Worm (Caenorhabditis elegans) whole organism, L3 larva: ENCODE results near the gene clec-219.

Experiments used
- R02D3.7 ChIP-seq: fragments of 150-350 bp; optimal IDR thresholded peaks from 2 replicates; lab custom pipeline; 2014; ENCODE audit warnings: missing biosample characterization, missing genetic modification characterization
- ZK546.5 ChIP-seq: sonication (generic microtip); optimal IDR thresholded peaks from 2 replicates; lab custom pipeline; 2017; ENCODE audit warnings: missing biosample characterization, missing genetic modification characterization
- aly-2 ChIP-seq: fragments of 150-350 bp; optimal IDR thresholded peaks from 2 replicates; lab custom pipeline; 2014; ENCODE audit warnings: missing biosample characterization, missing genetic modification characterization
- ama-1 ChIP-seq: fragments of 150-350 bp; optimal IDR thresholded peaks from 2 replicates; lab custom pipeline; 2018
- ceh-16 ChIP-seq: sonication (generic microtip); optimal IDR thresholded peaks from 2 replicates; lab custom pipeline; 2017; ENCODE audit warnings: missing biosample characterization, missing genetic modification characterization
- ceh-28 ChIP-seq: fragments of 150-350 bp; optimal IDR thresholded peaks from 2 replicates; lab custom pipeline; 2014; ENCODE audit warnings: missing biosample characterization, missing genetic modification reagents, missing genetic modification characterization
- ceh-82 ChIP-seq: fragments of 150-350 bp; optimal IDR thresholded peaks from 2 replicates; lab custom pipeline; 2014; ENCODE audit warnings: missing biosample characterization, missing genetic modification characterization
- ceh-9 ChIP-seq: sonication (generic microtip); optimal IDR thresholded peaks from 2 replicates; lab custom pipeline; 2018; ENCODE audit warnings: missing biosample characterization, missing genetic modification characterization
- daf-12 ChIP-seq: fragments of 150-350 bp; optimal IDR thresholded peaks from 2 replicates; lab custom pipeline; 2014; ENCODE audit warnings: missing biosample characterization, missing genetic modification reagents, missing genetic modification characterization
- egl-27 ChIP-seq: sonication (generic microtip); optimal IDR thresholded peaks from 4 replicates; lab custom pipeline; 2017; ENCODE audit warnings: missing biosample characterization, missing genetic modification reagents, missing genetic modification characterization
- egl-5 ChIP-seq: fragments of 150-350 bp; optimal IDR thresholded peaks from 2 replicates; lab custom pipeline; 2017; ENCODE audit warnings: missing biosample characterization, missing genetic modification reagents, missing genetic modification characterization, inconsistent platforms
- elt-1 ChIP-seq: fragments of 150-350 bp; optimal IDR thresholded peaks from 2 replicates; lab custom pipeline; 2014; ENCODE audit warnings: missing biosample characterization, missing genetic modification characterization
- elt-2 ChIP-seq: sonication (generic microtip); optimal IDR thresholded peaks from 2 replicates; lab custom pipeline; 2016; ENCODE audit warnings: missing genetic modification reagents, mild to moderate bottlenecking, missing genetic modification characterization, missing compliant biosample characterization
- elt-3 ChIP-seq, 3 experiments: fragments of 150-350 bp in 1 of 3; sonication (generic microtip) in 2 of 3; optimal IDR thresholded peaks; 2 replicates in 2 of 3; 4 replicates in 1 of 3; lab custom pipeline; 2014 to 2017; ENCODE audit warnings: missing biosample characterization in 3 of 3, missing genetic modification characterization in 3 of 3
- eor-1 ChIP-seq, 2 experiments: fragments of 150-350 bp; optimal IDR thresholded peaks; 2 replicates each; lab custom pipeline; 2014 to 2018; ENCODE audit warnings: missing biosample characterization in 2 of 2, missing genetic modification characterization in 2 of 2
- fkh-10 ChIP-seq: sonication (generic microtip); optimal IDR thresholded peaks from 2 replicates; lab custom pipeline; 2017; ENCODE audit warnings: missing biosample characterization, missing genetic modification reagents, missing genetic modification characterization
- fkh-2 ChIP-seq: fragments of 150-350 bp; optimal IDR thresholded peaks from 2 replicates; lab custom pipeline; 2014; ENCODE audit warnings: missing biosample characterization, missing genetic modification reagents, missing genetic modification characterization
- fos-1 ChIP-seq: fragments of 150-350 bp; optimal IDR thresholded peaks from 2 replicates; lab custom pipeline; 2014; ENCODE audit warnings: missing biosample characterization, missing genetic modification characterization
- hmg-11 ChIP-seq: sonication (generic microtip); optimal IDR thresholded peaks from 2 replicates; lab custom pipeline; 2016; ENCODE audit warnings: missing genetic modification characterization, missing compliant biosample characterization
- jun-1 ChIP-seq: fragments of 150-350 bp; optimal IDR thresholded peaks from 2 replicates; lab custom pipeline; 2014; ENCODE audit warnings: missing biosample characterization, missing genetic modification reagents, missing genetic modification characterization
- lin-15B ChIP-seq: fragments of 150-350 bp; optimal IDR thresholded peaks from 2 replicates; lab custom pipeline; 2014; ENCODE audit warnings: missing biosample characterization, missing genetic modification characterization
- lin-39 ChIP-seq: fragments of 150-350 bp; optimal IDR thresholded peaks from 2 replicates; lab custom pipeline; 2018; ENCODE audit warnings: missing biosample characterization, missing genetic modification reagents, missing genetic modification characterization
- lsy-12 ChIP-seq: sonication (generic microtip); optimal IDR thresholded peaks from 2 replicates; lab custom pipeline; 2016; ENCODE audit warnings: mild to moderate bottlenecking, missing genetic modification characterization, missing compliant biosample characterization
- mdl-1 ChIP-seq: fragments of 150-350 bp; optimal IDR thresholded peaks from 2 replicates; lab custom pipeline; 2014; ENCODE audit warnings: missing biosample characterization, missing genetic modification characterization
- mml-1 ChIP-seq: fragments of 150-350 bp; sonication (generic microtip); optimal IDR thresholded peaks from 3 replicates; lab custom pipeline; 2014; ENCODE audit warnings: missing biosample characterization, missing genetic modification characterization
- nfya-1 ChIP-seq: sonication (generic microtip); optimal IDR thresholded peaks from 2 replicates; lab custom pipeline; 2017; ENCODE audit warnings: missing genetic modification characterization, mild to moderate bottlenecking, missing compliant biosample characterization, antibody characterized with exemption, moderate library complexity; ENCODE audit not compliant: insufficient read depth
- nhr-11 ChIP-seq: fragments of 150-350 bp; optimal IDR thresholded peaks from 2 replicates; lab custom pipeline; 2014; ENCODE audit warnings: missing biosample characterization, missing genetic modification characterization
- nhr-12 ChIP-seq: fragments of 150-350 bp; optimal IDR thresholded peaks from 2 replicates; lab custom pipeline; 2014; ENCODE audit warnings: missing biosample characterization, missing genetic modification characterization
- nhr-23 ChIP-seq: fragments of 150-350 bp; optimal IDR thresholded peaks from 2 replicates; lab custom pipeline; 2014; ENCODE audit warnings: missing biosample characterization, missing genetic modification reagents, missing genetic modification characterization
- nhr-237 ChIP-seq: fragments of 150-350 bp; optimal IDR thresholded peaks from 2 replicates; lab custom pipeline; 2014; ENCODE audit warnings: missing biosample characterization, missing genetic modification characterization
- nhr-25 ChIP-seq: sonication (generic microtip); optimal IDR thresholded peaks from 2 replicates; lab custom pipeline; 2017; ENCODE audit warnings: missing biosample characterization, missing genetic modification characterization
- nhr-28 ChIP-seq: fragments of 150-350 bp; optimal IDR thresholded peaks from 2 replicates; lab custom pipeline; 2014; ENCODE audit warnings: missing biosample characterization, missing genetic modification characterization
- nhr-43 ChIP-seq: sonication (generic microtip); optimal IDR thresholded peaks from 2 replicates; lab custom pipeline; 2016; ENCODE audit warnings: mild to moderate bottlenecking, missing genetic modification characterization, missing compliant biosample characterization; ENCODE audit not compliant: poor library complexity, severe bottlenecking
- nhr-67 ChIP-seq: fragments of 150-350 bp; optimal IDR thresholded peaks from 2 replicates; lab custom pipeline; 2014; ENCODE audit warnings: missing biosample characterization, missing genetic modification characterization
- nhr-76 ChIP-seq: fragments of 150-350 bp; sonication (generic microtip); optimal IDR thresholded peaks from 5 replicates; lab custom pipeline; 2014; ENCODE audit warnings: missing biosample characterization, missing genetic modification characterization
- nhr-77 ChIP-seq: fragments of 150-350 bp; optimal IDR thresholded peaks from 2 replicates; lab custom pipeline; 2014; ENCODE audit warnings: missing biosample characterization, missing genetic modification characterization
- pha-4 ChIP-seq: fragments of 150-350 bp; optimal IDR thresholded peaks from 2 replicates; lab custom pipeline; 2014; ENCODE audit warnings: missing biosample characterization, missing genetic modification reagents, missing genetic modification characterization
- pqm-1 ChIP-seq: fragments of 150-350 bp; optimal IDR thresholded peaks from 2 replicates; lab custom pipeline; 2017; ENCODE audit warnings: missing biosample characterization, missing genetic modification characterization, inconsistent platforms
- sea-2 ChIP-seq: fragments of 150-350 bp; sonication (generic microtip); optimal IDR thresholded peaks from 4 replicates; lab custom pipeline; 2014; ENCODE audit warnings: missing biosample characterization, missing genetic modification reagents, missing genetic modification characterization
- skn-1 ChIP-seq: fragments of 150-350 bp; optimal IDR thresholded peaks from 2 replicates; lab custom pipeline; 2014; ENCODE audit warnings: missing biosample characterization, missing genetic modification characterization
- snpc-4 ChIP-seq: fragments of 150-350 bp; optimal IDR thresholded peaks from 2 replicates; lab custom pipeline; 2014; ENCODE audit warnings: missing biosample characterization, missing genetic modification characterization
- tbx-2 ChIP-seq: sonication (generic microtip); optimal IDR thresholded peaks from 2 replicates; lab custom pipeline; 2016; ENCODE audit warnings: mild to moderate bottlenecking, missing genetic modification characterization, missing compliant biosample characterization
- unc-39 ChIP-seq: sonication (generic microtip); optimal IDR thresholded peaks from 4 replicates; lab custom pipeline; 2017; ENCODE audit warnings: missing biosample characterization, missing genetic modification characterization
- unc-62 ChIP-seq: fragments of 150-350 bp; sonication (generic microtip); optimal IDR thresholded peaks from 4 replicates; lab custom pipeline; 2014; ENCODE audit warnings: missing biosample characterization, missing genetic modification reagents, missing genetic modification characterization
- zag-1 ChIP-seq: fragments of 150-350 bp; optimal IDR thresholded peaks from 2 replicates; lab custom pipeline; 2014; ENCODE audit warnings: missing biosample characterization, missing genetic modification characterization
- ztf-11 ChIP-seq: fragments of 150-350 bp; optimal IDR thresholded peaks from 2 replicates; lab custom pipeline; 2014; ENCODE audit warnings: missing biosample characterization, missing genetic modification characterization
- ztf-4 ChIP-seq: fragments of 150-350 bp; optimal IDR thresholded peaks from 2 replicates; lab custom pipeline; 2014; ENCODE audit warnings: missing biosample characterization, missing genetic modification characterization

Gene clec-219

ce11 chrV:8299191-8299854 lies 18.9 kb upstream of the clec-219 start, which contains the start of gene W02D7.5:
W02D7.5 (minus strand) TSS chrV:8299241.
- TF ChIP-seq snpc-4 (tag; lab: Kevin White, UChicago) (no peak), zag-1 (no peak), pqm-1 (tag; lab: Kevin White, UChicago) (no peak), ztf-11 (no peak), mdl-1 (tag; lab: Kevin White, UChicago) (no peak), eor-1 (tag; optimal IDR thresholded peaks at IDR 0.05; lab: Kevin White, UChicago) (no peak), nhr-11 (tag; lab: Kevin White, UChicago) (no peak), lin-39 (tag; lab: Kevin White, UChicago) (no peak), nhr-43 (tag; lab: Kevin White, UChicago) (no peak), elt-1 (tag; lab: Kevin White, UChicago) (no peak), hmg-11 (tag; lab: Kevin White, UChicago) (no peak), ceh-28 (no peak)
- TF ChIP-seq, all 47 proteins: peak for 0

- TF ChIP-seq nhr-28 (tag; lab: Kevin White, UChicago) (no peak), lin-15B (tag; lab: Kevin White, UChicago) (peak; percentile 26), nhr-11 (tag; lab: Kevin White, UChicago) (no peak), ztf-11 (no peak), nfya-1 (tag; lab: Kevin White, UChicago) (peak; percentile 19), fkh-2 (no peak), unc-39 (tag; lab: Kevin White, UChicago) (no peak), pqm-1 (tag; lab: Kevin White, UChicago) (peak; percentile 8), nhr-12 (no peak), egl-5 (tag; lab: Kevin White, UChicago) (no peak), nhr-67 (tag; lab: Kevin White, UChicago) (no peak), lsy-12 (no peak), nhr-23 (tag; lab: Kevin White, UChicago) (peak; percentile 5), snpc-4 (tag; lab: Kevin White, UChicago) (peak; percentile 38), fkh-10 (GFP tag; lab: Kevin White, UChicago) (no peak), tbx-2 (tag; lab: Kevin White, UChicago) (no peak), daf-12 (no peak), lin-39 (tag; lab: Kevin White, UChicago) (no peak), ceh-9 (tag; lab: Kevin White, UChicago) (no peak), ZK546.5 (no peak), aly-2 (tag; lab: Kevin White, UChicago) (no peak), ama-1 (lab: Kevin White, UChicago) (peak; percentile 70), nhr-237 (tag; lab: Kevin White, UChicago) (no peak), fos-1 (tag; lab: Kevin White, UChicago) (no peak), elt-2 (tag; lab: Kevin White, UChicago) (peak; percentile 13), eor-1 (tag; optimal IDR thresholded peaks at IDR 0.05; lab: Kevin White, UChicago) (no peak), nhr-76 (tag; lab: Kevin White, UChicago) (no peak), unc-62 (GFP tag; lab: Kevin White, UChicago) (no peak), sea-2 (no peak), skn-1 (no peak), pha-4 (peak; percentile 23), ceh-82 (tag; lab: Kevin White, UChicago) (no peak), nhr-77 (tag; lab: Kevin White, UChicago) (no peak), nhr-43 (tag; lab: Kevin White, UChicago) (no peak), elt-1 (tag; lab: Kevin White, UChicago) (no peak), nhr-25 (tag; lab: Kevin White, UChicago) (no peak), hmg-11 (tag; lab: Kevin White, UChicago) (no peak), mdl-1 (tag; lab: Kevin White, UChicago) (no peak), ceh-16 (no peak), R02D3.7 (tag; lab: Kevin White, UChicago) (no peak), zag-1 (no peak), ceh-28 (peak; percentile 22), ztf-4 (no peak), mml-1 (tag; lab: Kevin White, UChicago) (no peak), jun-1 (tag; lab: Kevin White, UChicago) (no peak), egl-27 (tag; lab: Kevin White, UChicago) (no peak), elt-3 (tag; optimal IDR thresholded peaks at IDR 0.05; lab: Kevin White, UChicago) (no peak)
Observed at ce11 chrV:8300935-8301535, 17.2 kb upstream of the clec-219 start, which contains the start of gene W02D7.6. W02D7.6 (minus strand) TSS chrV:8301507.
